Worm (Caenorhabditis elegans) whole organism, early embryonic: ENCODE results near the gene npp-20.

Source experiments
- B0310.2 ChIP-seq: sonication (generic microtip); optimal IDR thresholded peaks from 2 replicates; lab custom pipeline; 2016; ENCODE audit warnings: mild to moderate bottlenecking, missing genetic modification characterization, missing compliant biosample characterization
- F13C5.2 ChIP-seq: sonication (generic microtip); optimal IDR thresholded peaks from 2 replicates; lab custom pipeline; 2017; ENCODE audit warnings: mild to moderate bottlenecking, missing genetic modification characterization, inconsistent platforms, missing compliant biosample characterization
- aly-1 ChIP-seq: sonication (generic microtip); optimal IDR thresholded peaks from 2 replicates; lab custom pipeline; 2016; ENCODE audit warnings: missing genetic modification characterization, missing compliant biosample characterization
- ama-1 ChIP-seq: fragments of 150-350 bp; optimal IDR thresholded peaks from 2 replicates; lab custom pipeline; 2014
- ceh-13 ChIP-seq: fragments of 200-800 bp; sonication (Bioruptor generic); optimal IDR thresholded peaks from 2 replicates; lab custom pipeline; 2018; ENCODE audit warnings: mild to moderate bottlenecking, missing genetic modification characterization, missing compliant biosample characterization
- ceh-36 ChIP-seq: sonication (generic microtip); optimal IDR thresholded peaks from 2 replicates; lab custom pipeline; 2016; ENCODE audit warnings: missing genetic modification characterization, inconsistent platforms, missing compliant biosample characterization
- ets-7 ChIP-seq: sonication (generic microtip); optimal IDR thresholded peaks from 2 replicates; lab custom pipeline; 2016; ENCODE audit warnings: missing genotype, missing genetic modification characterization, missing compliant biosample characterization
- flt-1 ChIP-seq: fragments of 200-800 bp; sonication (Bioruptor generic); IDR thresholded peaks from 2 replicates; pipeline ENCODE4 v1.3.6; 2022; ENCODE audit warnings: missing genetic modification characterization, missing compliant biosample characterization
- hmbx-1 ChIP-seq: sonication (generic microtip); optimal IDR thresholded peaks from 2 replicates; lab custom pipeline; 2016; ENCODE audit warnings: mild to moderate bottlenecking, missing genetic modification characterization, missing compliant biosample characterization
- hmg-4 ChIP-seq: fragments of 200-800 bp; sonication (Bioruptor generic); optimal IDR thresholded peaks from 2 replicates; lab custom pipeline; 2018; ENCODE audit warnings: mild to moderate bottlenecking, missing genetic modification characterization, missing compliant biosample characterization
- hnd-1 ChIP-seq: sonication (generic microtip); optimal IDR thresholded peaks from 2 replicates; lab custom pipeline; 2016; ENCODE audit warnings: missing genetic modification characterization, missing compliant biosample characterization
- pes-1 ChIP-seq: fragments of 200-800 bp; sonication (Bioruptor generic); IDR thresholded peaks from 2 replicates; pipeline ENCODE4 v1.3.6; 2022; ENCODE audit warnings: missing genetic modification reagents, missing genetic modification characterization, missing compliant biosample characterization
- scrt-1 ChIP-seq: fragments of 200-800 bp; sonication (Bioruptor generic); IDR thresholded peaks from 2 replicates; pipeline ENCODE4 v1.3.6; 2022; ENCODE audit warnings: missing genetic modification characterization, missing compliant biosample characterization
- sea-1 ChIP-seq: fragments of 200-800 bp; sonication (Bioruptor generic); conservative IDR thresholded peaks from 2 replicates; pipeline ENCODE4 v1.3.6; 2022; ENCODE audit warnings: missing genetic modification characterization, missing compliant biosample characterization
- tbx-11 ChIP-seq: fragments of 200-800 bp; sonication (Bioruptor generic); IDR thresholded peaks from 2 replicates; pipeline ENCODE4 v1.3.6; 2022; ENCODE audit warnings: missing genetic modification characterization, missing compliant biosample characterization
- tbx-37 ChIP-seq: fragments of 200-800 bp; sonication (Bioruptor generic); conservative IDR thresholded peaks from 2 replicates; pipeline ENCODE4 v1.3.6; 2022; ENCODE audit warnings: missing genetic modification reagents, missing genetic modification characterization, missing compliant biosample characterization
- tra-4 ChIP-seq: sonication (generic microtip); optimal IDR thresholded peaks from 2 replicates; lab custom pipeline; 2017; ENCODE audit warnings: missing genetic modification characterization, missing compliant biosample characterization

The npp-20 gene

ce11 chrIV:1456775-1457174, 39.0 kb downstream of the npp-20 start, which contains the start of gene nadk-1:
TSS of gene nadk-1 (plus strand) at chrIV:1457075.
- TF ChIP-seq tbx-37 (GFP tag; lab: Robert Waterston, UW) (no peak), tbx-11 (GFP tag; lab: Robert Waterston, UW) (no peak), hmbx-1 (tag; lab: Kevin White, UChicago) (no peak), ceh-13 (no peak), aly-1 (tag; lab: Kevin White, UChicago) (no peak), hnd-1 (no peak), ceh-36 (tag; lab: Kevin White, UChicago) (no peak), flt-1 (GFP tag; lab: Robert Waterston, UW) (no peak), B0310.2 (tag; lab: Kevin White, UChicago) (no peak), tra-4 (tag; lab: Kevin White, UChicago) (no peak), sea-1 (GFP tag; lab: Robert Waterston, UW) (no peak), ama-1 (no peak), F13C5.2 (no peak), scrt-1 (GFP tag; lab: Robert Waterston, UW) (no peak), hmg-4 (GFP tag; lab: Kevin White, UChicago) (no peak), pes-1 (no peak), ets-7 (no peak)

ce11 chrIV:1455006-1455405, 40.8 kb downstream of the npp-20 start:
- TF ChIP-seq tbx-37 (GFP tag; lab: Robert Waterston, UW) (no peak), ceh-13 (no peak), ets-7 (no peak), pes-1 (no peak), hmbx-1 (tag; lab: Kevin White, UChicago) (no peak), tbx-11 (GFP tag; lab: Robert Waterston, UW) (no peak), F13C5.2 (no peak), ama-1 (no peak), sea-1 (GFP tag; lab: Robert Waterston, UW) (no peak), flt-1 (GFP tag; lab: Robert Waterston, UW) (no peak), B0310.2 (tag; lab: Kevin White, UChicago) (no peak), hnd-1 (no peak), hmg-4 (GFP tag; lab: Kevin White, UChicago) (no peak), aly-1 (tag; lab: Kevin White, UChicago) (no peak), tra-4 (tag; lab: Kevin White, UChicago) (no peak)

ce11 chrIV:1454194-1454593, 41.6 kb downstream of the npp-20 start:
- no peak for TF ChIP-seq tbx-37 (GFP tag; lab: Robert Waterston, UW)
- no peak for TF ChIP-seq ets-7
- TF ChIP-seq ceh-36 (tag; lab: Kevin White, UChicago) = no peak

ce11 chrIV:1453451-1453850, 42.4 kb downstream of the npp-20 start:
- no peak for TF ChIP-seq tbx-37 (GFP tag; lab: Robert Waterston, UW)
- no peak for TF ChIP-seq ama-1
- no peak for TF ChIP-seq B0310.2 (tag; lab: Kevin White, UChicago)
- no peak for TF ChIP-seq tra-4 (tag; lab: Kevin White, UChicago)
- TF ChIP-seq ceh-13 = no peak
- TF ChIP-seq ceh-36 (tag; lab: Kevin White, UChicago) = no peak
- no peak for TF ChIP-seq ets-7
- TF ChIP-seq sea-1 (GFP tag; lab: Robert Waterston, UW) = no peak
- no peak for TF ChIP-seq hmg-4 (GFP tag; lab: Kevin White, UChicago)
- no peak for TF ChIP-seq F13C5.2
- no peak for TF ChIP-seq scrt-1 (GFP tag; lab: Robert Waterston, UW)
- TF ChIP-seq hnd-1 = no peak
- no peak for TF ChIP-seq flt-1 (GFP tag; lab: Robert Waterston, UW)
- TF ChIP-seq hmbx-1 (tag; lab: Kevin White, UChicago) = no peak
- TF ChIP-seq tbx-11 (GFP tag; lab: Robert Waterston, UW) = no peak
- no peak for TF ChIP-seq pes-1

- TF ChIP-seq sea-1 (GFP tag; lab: Robert Waterston, UW) (no peak), hmbx-1 (tag; lab: Kevin White, UChicago) (no peak), flt-1 (GFP tag; lab: Robert Waterston, UW) (no peak), pes-1 (no peak), tbx-37 (GFP tag; lab: Robert Waterston, UW) (no peak), hnd-1 (no peak), F13C5.2 (no peak), ceh-13 (no peak)
Measured at ce11 chrIV:1452480-1452879, 43.3 kb downstream of the npp-20 start.

- peak; percentile 24; the same call in 1 of the 2 replicates for TF ChIP-seq pes-1
Measured at ce11 chrIV:1448528-1448927, 47.3 kb downstream of the npp-20 start.

- no peak for TF ChIP-seq sea-1 (GFP tag; lab: Robert Waterston, UW)
- TF ChIP-seq tbx-37 (GFP tag; lab: Robert Waterston, UW) = no peak
Measured at ce11 chrIV:1445920-1446319, 49.9 kb downstream of the npp-20 start, which contains the start of gene clp-7. TSS of gene clp-7 (minus strand) at chrIV:1445966.

- TF ChIP-seq tbx-11 (GFP tag; lab: Robert Waterston, UW) (no peak), tra-4 (tag; lab: Kevin White, UChicago) (no peak), F13C5.2 (no peak), hnd-1 (no peak), ets-7 (no peak), B0310.2 (tag; lab: Kevin White, UChicago) (no peak), flt-1 (GFP tag; lab: Robert Waterston, UW) (no peak), hmg-4 (GFP tag; lab: Kevin White, UChicago) (no peak)
Measured at ce11 chrIV:1443997-1444678, 51.7 kb downstream of the npp-20 start.
